Worm (Caenorhabditis elegans) whole organism, late embryonic: ENCODE data around the gene Y110A2AL.1.

ENCODE experiments used
- C08G9.2 ChIP-seq: sonication (generic microtip); optimal IDR thresholded peaks from 2 replicates; lab custom pipeline; 2016; ENCODE audit warnings: mild to moderate bottlenecking, missing genetic modification characterization, moderate library complexity, missing compliant biosample characterization
- T23F11.4 ChIP-seq: fragments of 200-800 bp; sonication (Bioruptor generic); optimal IDR thresholded peaks from 2 replicates; lab custom pipeline; 2018; ENCODE audit warnings: mild to moderate bottlenecking, missing genetic modification characterization, missing compliant biosample characterization
- ceh-14 ChIP-seq: sonication (generic microtip); optimal IDR thresholded peaks from 2 replicates; lab custom pipeline; 2016; ENCODE audit warnings: missing genotype, missing genetic modification characterization, missing compliant biosample characterization
- ceh-2 ChIP-seq: sonication (generic microtip); optimal IDR thresholded peaks from 2 replicates; lab custom pipeline; 2016; ENCODE audit warnings: missing genotype, missing genetic modification characterization, missing compliant biosample characterization
- ceh-30 ChIP-seq: fragments of 150-350 bp; optimal IDR thresholded peaks from 2 replicates; lab custom pipeline; 2014; ENCODE audit warnings: missing biosample characterization, missing genetic modification characterization
- ceh-31 ChIP-seq: sonication (generic microtip); optimal IDR thresholded peaks from 2 replicates; lab custom pipeline; 2016; ENCODE audit warnings: missing genetic modification characterization, missing compliant biosample characterization
- ceh-34 ChIP-seq: sonication (generic microtip); optimal IDR thresholded peaks from 2 replicates; lab custom pipeline; 2016; ENCODE audit warnings: mild to moderate bottlenecking, missing genetic modification characterization, missing compliant biosample characterization
- ceh-48 ChIP-seq: sonication (generic microtip); optimal IDR thresholded peaks from 2 replicates; lab custom pipeline; 2016; ENCODE audit warnings: missing genetic modification characterization, inconsistent platforms, missing compliant biosample characterization
- ceh-6 ChIP-seq: fragments of 200-800 bp; sonication (Bioruptor generic); optimal IDR thresholded peaks from 2 replicates; lab custom pipeline; 2018; ENCODE audit warnings: mild to moderate bottlenecking, missing genetic modification characterization, missing compliant biosample characterization
- ceh-9 ChIP-seq: sonication (generic microtip); optimal IDR thresholded peaks from 2 replicates; lab custom pipeline; 2016; ENCODE audit warnings: mild to moderate bottlenecking, missing genetic modification characterization, inconsistent platforms, missing compliant biosample characterization
- dmd-4 ChIP-seq: sonication (generic microtip); optimal IDR thresholded peaks from 2 replicates; lab custom pipeline; 2016; ENCODE audit warnings: borderline replicate concordance, missing genetic modification characterization, missing compliant biosample characterization
- dve-1 ChIP-seq: sonication (generic microtip); optimal IDR thresholded peaks from 2 replicates; lab custom pipeline; 2017; ENCODE audit warnings: antibody characterized with exemption, mild to moderate bottlenecking, missing genetic modification characterization, missing compliant biosample characterization
- elt-4 ChIP-seq: sonication (generic microtip); optimal IDR thresholded peaks from 2 replicates; lab custom pipeline; 2016; ENCODE audit warnings: missing genetic modification characterization, missing compliant biosample characterization
- eyg-1 ChIP-seq: sonication (generic microtip); optimal IDR thresholded peaks from 2 replicates; lab custom pipeline; 2016; ENCODE audit warnings: missing genotype, missing genetic modification characterization, missing compliant biosample characterization
- fkh-6 ChIP-seq: sonication (generic microtip); optimal IDR thresholded peaks from 2 replicates; lab custom pipeline; 2016; ENCODE audit warnings: missing genetic modification characterization, missing compliant biosample characterization
- gmeb-2 ChIP-seq: sonication (generic microtip); optimal IDR thresholded peaks from 2 replicates; lab custom pipeline; 2016; ENCODE audit warnings: missing genetic modification characterization, inconsistent platforms, missing compliant biosample characterization
- hlh-13 ChIP-seq: fragments of 200-800 bp; sonication (Bioruptor generic); optimal IDR thresholded peaks from 2 replicates; lab custom pipeline; 2018; ENCODE audit warnings: mild to moderate bottlenecking, missing genetic modification characterization, missing compliant biosample characterization
- hlh-15 ChIP-seq: sonication (generic microtip); optimal IDR thresholded peaks from 2 replicates; lab custom pipeline; 2016; ENCODE audit warnings: missing genetic modification characterization, missing compliant biosample characterization
- hlh-30 ChIP-seq: sonication (generic microtip); optimal IDR thresholded peaks from 2 replicates; lab custom pipeline; 2017; ENCODE audit warnings: antibody characterized with exemption, missing genetic modification characterization, missing compliant biosample characterization; ENCODE audit not compliant: insufficient read depth
- hlh-6 ChIP-seq: sonication (generic microtip); optimal IDR thresholded peaks from 2 replicates; lab custom pipeline; 2016; ENCODE audit warnings: missing genotype, missing genetic modification characterization, missing compliant biosample characterization
- hlh-8 ChIP-seq: sonication (generic microtip); optimal IDR thresholded peaks from 2 replicates; lab custom pipeline; 2016; ENCODE audit warnings: missing genotype, missing genetic modification characterization, missing compliant biosample characterization
- lim-6 ChIP-seq: sonication (generic microtip); optimal IDR thresholded peaks from 2 replicates; lab custom pipeline; 2016; ENCODE audit warnings: missing genetic modification characterization, missing compliant biosample characterization
- lin-11 ChIP-seq: fragments of 200-800 bp; sonication (Bioruptor generic); optimal IDR thresholded peaks from 2 replicates; lab custom pipeline; 2018; ENCODE audit warnings: mild to moderate bottlenecking, missing genetic modification characterization, missing compliant biosample characterization
- madf-2 ChIP-seq: sonication (generic microtip); optimal IDR thresholded peaks from 2 replicates; lab custom pipeline; 2017; ENCODE audit warnings: missing genetic modification characterization, missing compliant biosample characterization
- nfya-1 ChIP-seq: sonication (generic microtip); optimal IDR thresholded peaks from 2 replicates; lab custom pipeline; 2017; ENCODE audit warnings: missing genetic modification characterization, mild to moderate bottlenecking, missing compliant biosample characterization, antibody characterized with exemption, moderate library complexity
- nhr-232 ChIP-seq: sonication (generic microtip); optimal IDR thresholded peaks from 2 replicates; lab custom pipeline; 2016; ENCODE audit warnings: missing genetic modification characterization, missing compliant biosample characterization
- npax-4 ChIP-seq: sonication (generic microtip); optimal IDR thresholded peaks from 2 replicates; lab custom pipeline; 2016; ENCODE audit warnings: missing genetic modification characterization, missing compliant biosample characterization
- odd-2 ChIP-seq: sonication (generic microtip); optimal IDR thresholded peaks from 2 replicates; lab custom pipeline; 2017; ENCODE audit warnings: antibody characterized with exemption, mild to moderate bottlenecking, missing genetic modification characterization, missing compliant biosample characterization
- pha-4 ChIP-seq: fragments of 150-350 bp; optimal IDR thresholded peaks from 2 replicates; lab custom pipeline; 2018; ENCODE audit warnings: missing biosample characterization, missing genetic modification reagents, missing genetic modification characterization
- rnt-1 ChIP-seq: sonication (generic microtip); optimal IDR thresholded peaks from 2 replicates; lab custom pipeline; 2016; ENCODE audit warnings: missing genetic modification characterization, missing compliant biosample characterization
- sdc-2 ChIP-seq: sonication (generic microtip); optimal IDR thresholded peaks from 2 replicates; lab custom pipeline; 2016; ENCODE audit warnings: missing genotype, missing genetic modification characterization, missing compliant biosample characterization
- syd-9 ChIP-seq: sonication (generic microtip); optimal IDR thresholded peaks from 2 replicates; lab custom pipeline; 2016; ENCODE audit warnings: mild to moderate bottlenecking, missing genetic modification characterization, moderate library complexity, missing compliant biosample characterization
- tbx-7 ChIP-seq: sonication (generic microtip); optimal IDR thresholded peaks from 2 replicates; lab custom pipeline; 2016; ENCODE audit warnings: missing genotype, missing genetic modification characterization, missing compliant biosample characterization
- ttx-3 ChIP-seq: sonication (generic microtip); optimal IDR thresholded peaks from 2 replicates; lab custom pipeline; 2016; ENCODE audit warnings: missing genetic modification reagents, missing genetic modification characterization, missing compliant biosample characterization
- unc-55 ChIP-seq: sonication (generic microtip); optimal IDR thresholded peaks from 2 replicates; lab custom pipeline; 2017; ENCODE audit warnings: missing biosample characterization, missing genetic modification reagents, missing genetic modification characterization
- unc-86 ChIP-seq: sonication (generic microtip); optimal IDR thresholded peaks from 2 replicates; lab custom pipeline; 2016; ENCODE audit warnings: missing genetic modification characterization, missing compliant biosample characterization

Y110A2AL.1 gene

DNA sequence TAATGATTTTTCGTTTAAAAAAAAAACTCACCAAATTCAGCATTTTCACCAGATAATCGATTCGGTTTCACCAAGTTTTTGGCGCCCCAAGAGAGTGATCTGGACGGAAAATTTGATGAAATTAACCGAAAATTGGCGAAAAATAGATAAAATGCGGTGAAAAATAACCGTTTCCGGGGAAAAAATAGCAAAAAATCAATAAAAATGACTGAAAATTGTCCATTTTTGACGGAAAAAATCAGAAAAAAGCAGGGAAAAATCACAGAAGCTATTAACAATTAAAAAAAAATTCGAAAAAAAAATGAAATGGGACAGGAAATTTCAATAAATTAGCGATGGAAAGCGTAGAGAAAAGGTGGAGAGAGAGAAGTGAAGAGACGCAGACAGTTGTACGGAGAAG, 38.6 kb downstream of the Y110A2AL.1 start, which contains the start of gene ubc-15:
Gene ubc-15, minus strand, starts transcription at position 101 of the 400 bp plus-strand sequence.
- TF ChIP-seq hlh-8 (tag; lab: Kevin White, UChicago) (no peak), dve-1 (tag; lab: Kevin White, UChicago) (no peak)

DNA sequence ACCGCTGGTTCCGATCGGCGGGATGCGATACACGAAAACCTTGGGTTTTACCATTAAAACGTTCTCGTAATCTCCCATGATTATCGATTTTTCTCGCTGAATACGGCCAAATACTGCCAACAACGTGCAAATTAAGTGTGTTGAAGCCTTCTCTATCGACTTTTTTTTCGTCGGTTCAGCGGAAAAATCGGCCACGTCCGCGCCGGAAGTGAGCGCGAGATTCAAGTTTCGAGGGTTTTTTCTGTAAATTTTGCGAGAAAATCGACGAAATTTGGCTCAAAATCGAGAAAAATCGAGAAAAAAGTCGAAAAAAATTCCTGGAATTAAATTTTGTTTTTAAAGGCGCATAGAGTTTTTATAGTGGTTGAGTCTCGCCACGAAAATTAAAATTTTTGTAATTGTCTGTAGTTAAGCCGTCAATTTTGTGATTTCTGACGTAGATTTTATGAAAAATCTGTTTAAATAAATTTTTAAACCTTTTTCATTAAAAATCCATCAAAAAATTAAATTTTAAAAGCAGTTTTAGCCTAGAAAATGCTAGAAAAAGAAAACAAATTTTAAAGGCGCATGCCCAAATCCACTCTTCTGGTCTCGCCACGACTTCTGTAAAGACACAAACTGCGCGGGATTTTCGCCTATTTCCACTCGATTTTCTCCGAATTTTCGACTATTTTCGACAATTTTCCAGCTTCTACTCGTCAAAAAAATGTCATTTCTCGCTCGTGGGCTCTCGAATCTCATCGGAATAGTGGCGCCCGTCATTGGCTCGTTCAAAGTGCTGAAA, 44.4 kb downstream of the Y110A2AL.1 start, which contains the start of the genes ncap-1 and Y110A2AR.1:
Gene ncap-1, minus strand, starts transcription at position 241 of the 784 bp plus-strand sequence.
Gene Y110A2AR.1, plus strand, starts transcription at position 637 of the 784 bp plus-strand sequence.
- TF ChIP-seq hlh-6 (tag; lab: Kevin White, UChicago) (no peak), ceh-48 (peak; percentile 38), C08G9.2 (peak; percentile 11)

DNA sequence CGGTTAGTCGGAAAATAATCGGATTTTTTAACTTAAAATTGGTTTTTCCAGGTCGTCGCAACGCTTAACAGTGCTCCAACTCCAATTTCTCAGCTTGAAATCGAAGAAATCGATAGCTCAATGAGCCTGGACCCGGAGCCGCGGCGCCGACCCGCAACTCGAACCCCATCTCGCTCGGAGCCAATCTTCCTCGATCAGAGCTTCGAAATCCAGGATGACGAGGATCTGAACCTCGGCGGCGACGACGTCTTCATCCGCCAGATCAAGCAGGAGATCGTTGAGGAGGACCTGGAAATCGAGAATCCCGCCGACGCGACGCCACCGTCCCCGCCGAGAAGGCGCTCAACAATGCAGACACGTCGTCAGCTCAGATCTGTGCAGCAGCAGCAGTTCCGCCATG, 45.3 kb downstream of the Y110A2AL.1 start:
- TF ChIP-seq ceh-6 (GFP tag; lab: Kevin White, UChicago) (no peak), nhr-232 (no peak), sdc-2 (tag; lab: Kevin White, UChicago) (no peak), odd-2 (tag; lab: Kevin White, UChicago) (no peak), madf-2 (tag; lab: Kevin White, UChicago) (no peak), dve-1 (tag; lab: Kevin White, UChicago) (no peak), fkh-6 (no peak), eyg-1 (no peak), ceh-14 (tag; lab: Kevin White, UChicago) (no peak), ceh-31 (no peak), tbx-7 (no peak)

DNA sequence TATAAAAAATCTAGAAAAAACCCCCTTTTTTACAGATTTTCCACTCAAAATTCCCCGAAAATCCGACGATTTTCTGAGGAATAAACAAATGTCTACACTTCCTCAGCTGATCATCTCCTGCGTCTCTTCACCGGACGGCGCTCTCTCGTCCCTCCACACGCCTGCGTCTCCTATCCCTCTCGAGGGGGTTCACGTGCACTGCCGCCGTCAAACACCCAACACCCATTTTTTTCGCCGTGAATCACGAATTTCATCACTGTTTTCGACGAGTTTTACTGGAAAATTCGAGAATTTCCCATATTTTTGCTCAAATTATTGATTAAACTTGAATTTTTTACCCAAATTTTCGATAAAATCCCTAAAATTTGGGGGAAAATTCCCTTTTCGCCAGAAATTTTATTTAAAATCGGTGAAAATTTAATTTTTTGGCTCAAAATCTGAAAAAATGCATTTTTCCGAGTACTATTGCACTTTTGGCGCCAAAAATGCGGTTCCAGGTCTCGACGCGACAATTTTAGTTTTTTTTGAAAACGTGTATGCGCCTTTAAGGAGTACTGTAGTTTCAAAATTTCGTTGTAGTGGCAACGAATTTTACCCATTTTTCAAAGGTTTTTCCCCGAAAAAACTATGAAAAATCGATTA, 46.0 kb downstream of the Y110A2AL.1 start:
- TF ChIP-seq dmd-4 (tag; lab: Kevin White, UChicago), result no peak
- peak; percentile 89 for TF ChIP-seq hlh-30 (tag; lab: Kevin White, UChicago)
- TF ChIP-seq unc-55 (GFP tag; lab: Kevin White, UChicago), result peak; percentile 44
- peak; percentile 9 for TF ChIP-seq nfya-1
- no peak for TF ChIP-seq hlh-13 (GFP tag; lab: Kevin White, UChicago)
- TF ChIP-seq lin-11 (tag; lab: Kevin White, UChicago), result no peak
- no peak for TF ChIP-seq nhr-232

DNA sequence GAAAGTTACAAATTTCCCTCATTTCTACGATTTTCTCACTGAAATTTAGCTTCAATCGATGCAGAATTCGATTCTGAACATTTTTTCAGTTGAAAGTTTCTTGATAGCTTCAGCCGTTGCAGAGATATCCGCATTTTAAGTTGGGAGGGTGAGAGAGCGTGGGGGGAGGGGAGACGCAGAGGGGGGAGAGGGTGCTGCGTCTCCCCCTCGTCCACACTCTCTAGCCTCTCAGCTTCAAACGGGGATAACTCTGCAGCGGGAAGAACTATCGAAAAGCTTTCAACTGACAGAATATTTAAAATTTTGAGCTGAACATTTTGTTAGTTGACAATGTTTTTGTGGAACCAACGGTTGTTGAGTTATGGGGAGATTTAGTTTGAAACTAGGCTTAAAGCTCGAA, 47.0 kb downstream of the Y110A2AL.1 start:
- TF ChIP-seq ttx-3 (tag; lab: Kevin White, UChicago) (no peak), C08G9.2 (no peak), npax-4 (tag; lab: Kevin White, UChicago) (no peak), rnt-1 (tag; lab: Kevin White, UChicago) (no peak), pha-4 (tag; lab: Kevin White, UChicago) (no peak), ceh-9 (tag; lab: Kevin White, UChicago) (no peak), gmeb-2 (tag; lab: Kevin White, UChicago) (no peak)

DNA sequence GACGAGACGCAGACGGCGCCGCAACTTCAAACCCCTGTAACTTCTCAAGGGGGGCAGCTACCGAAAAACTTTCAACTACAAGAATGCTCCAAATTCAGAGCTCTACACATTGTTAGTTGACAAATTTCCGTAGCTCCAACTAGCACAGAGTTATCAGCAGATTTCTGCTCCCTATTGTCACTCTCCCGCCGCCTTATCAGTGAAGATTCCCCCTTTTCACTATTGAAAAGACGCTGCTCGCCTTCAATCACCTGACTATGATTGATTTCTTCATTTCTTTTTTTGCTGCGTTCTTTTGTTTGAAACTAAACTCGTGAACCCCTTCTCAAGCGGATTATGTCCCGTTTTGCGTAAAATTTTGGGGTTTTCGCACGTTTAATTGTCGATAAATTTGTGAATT, 47.5 kb downstream of the Y110A2AL.1 start:
- TF ChIP-seq lim-6 (tag; lab: Kevin White, UChicago) (no peak), ceh-30 (no peak), hlh-15 (no peak), hlh-30 (tag; lab: Kevin White, UChicago) (no peak), elt-4 (tag; lab: Kevin White, UChicago) (no peak), ceh-2 (tag; lab: Kevin White, UChicago) (no peak), ceh-14 (tag; lab: Kevin White, UChicago) (no peak), tbx-7 (no peak), C08G9.2 (no peak), dve-1 (tag; lab: Kevin White, UChicago) (no peak), ceh-34 (tag; lab: Kevin White, UChicago) (no peak), T23F11.4 (no peak), unc-86 (tag; lab: Kevin White, UChicago) (no peak), syd-9 (tag; lab: Kevin White, UChicago) (no peak), nhr-232 (no peak), hlh-8 (tag; lab: Kevin White, UChicago) (no peak)
